Worm (Caenorhabditis elegans) whole organism, L3 larva: ENCODE measurements around the gene Y55B1AR.2.

Experiments used
- ZK546.5 ChIP-seq: sonication (generic microtip); optimal IDR thresholded peaks from 2 replicates; lab custom pipeline; 2017; ENCODE audit warnings: missing biosample characterization, missing genetic modification characterization
- aly-2 ChIP-seq: fragments of 150-350 bp; optimal IDR thresholded peaks from 2 replicates; lab custom pipeline; 2014; ENCODE audit warnings: missing biosample characterization, missing genetic modification characterization
- ama-1 ChIP-seq: fragments of 150-350 bp; optimal IDR thresholded peaks from 2 replicates; lab custom pipeline; 2018
- ceh-16 ChIP-seq: sonication (generic microtip); optimal IDR thresholded peaks from 2 replicates; lab custom pipeline; 2017; ENCODE audit warnings: missing biosample characterization, missing genetic modification characterization
- ceh-28 ChIP-seq: fragments of 150-350 bp; optimal IDR thresholded peaks from 2 replicates; lab custom pipeline; 2014; ENCODE audit warnings: missing biosample characterization, missing genetic modification reagents, missing genetic modification characterization
- ceh-82 ChIP-seq: fragments of 150-350 bp; optimal IDR thresholded peaks from 2 replicates; lab custom pipeline; 2014; ENCODE audit warnings: missing biosample characterization, missing genetic modification characterization
- ceh-9 ChIP-seq: sonication (generic microtip); optimal IDR thresholded peaks from 2 replicates; lab custom pipeline; 2018; ENCODE audit warnings: missing biosample characterization, missing genetic modification characterization
- egl-27 ChIP-seq: sonication (generic microtip); optimal IDR thresholded peaks from 4 replicates; lab custom pipeline; 2017; ENCODE audit warnings: missing biosample characterization, missing genetic modification reagents, missing genetic modification characterization
- elt-2 ChIP-seq: sonication (generic microtip); optimal IDR thresholded peaks from 2 replicates; lab custom pipeline; 2016; ENCODE audit warnings: missing genetic modification reagents, mild to moderate bottlenecking, missing genetic modification characterization, missing compliant biosample characterization
- elt-3 ChIP-seq, 3 experiments: fragments of 150-350 bp in 1 of 3; sonication (generic microtip) in 2 of 3; optimal IDR thresholded peaks; 2 replicates in 2 of 3; 4 replicates in 1 of 3; lab custom pipeline; 2014 to 2017; ENCODE audit warnings: missing biosample characterization in 3 of 3, missing genetic modification characterization in 3 of 3
- eor-1 ChIP-seq, 2 experiments: fragments of 150-350 bp; optimal IDR thresholded peaks; 2 replicates each; lab custom pipeline; 2014 to 2018; ENCODE audit warnings: missing biosample characterization in 2 of 2, missing genetic modification characterization in 2 of 2
- fkh-10 ChIP-seq: sonication (generic microtip); optimal IDR thresholded peaks from 2 replicates; lab custom pipeline; 2017; ENCODE audit warnings: missing biosample characterization, missing genetic modification reagents, missing genetic modification characterization
- fkh-2 ChIP-seq: fragments of 150-350 bp; optimal IDR thresholded peaks from 2 replicates; lab custom pipeline; 2014; ENCODE audit warnings: missing biosample characterization, missing genetic modification reagents, missing genetic modification characterization
- fos-1 ChIP-seq: fragments of 150-350 bp; optimal IDR thresholded peaks from 2 replicates; lab custom pipeline; 2014; ENCODE audit warnings: missing biosample characterization, missing genetic modification characterization
- hmg-11 ChIP-seq: sonication (generic microtip); optimal IDR thresholded peaks from 2 replicates; lab custom pipeline; 2016; ENCODE audit warnings: missing genetic modification characterization, missing compliant biosample characterization
- jun-1 ChIP-seq: fragments of 150-350 bp; optimal IDR thresholded peaks from 2 replicates; lab custom pipeline; 2014; ENCODE audit warnings: missing biosample characterization, missing genetic modification reagents, missing genetic modification characterization
- lin-15B ChIP-seq: fragments of 150-350 bp; optimal IDR thresholded peaks from 2 replicates; lab custom pipeline; 2014; ENCODE audit warnings: missing biosample characterization, missing genetic modification characterization
- lin-39 ChIP-seq: fragments of 150-350 bp; optimal IDR thresholded peaks from 2 replicates; lab custom pipeline; 2018; ENCODE audit warnings: missing biosample characterization, missing genetic modification reagents, missing genetic modification characterization
- lsy-12 ChIP-seq: sonication (generic microtip); optimal IDR thresholded peaks from 2 replicates; lab custom pipeline; 2016; ENCODE audit warnings: mild to moderate bottlenecking, missing genetic modification characterization, missing compliant biosample characterization
- mml-1 ChIP-seq: fragments of 150-350 bp; sonication (generic microtip); optimal IDR thresholded peaks from 3 replicates; lab custom pipeline; 2014; ENCODE audit warnings: missing biosample characterization, missing genetic modification characterization
- nfya-1 ChIP-seq: sonication (generic microtip); optimal IDR thresholded peaks from 2 replicates; lab custom pipeline; 2017; ENCODE audit warnings: missing genetic modification characterization, mild to moderate bottlenecking, missing compliant biosample characterization, antibody characterized with exemption, moderate library complexity; ENCODE audit not compliant: insufficient read depth
- nhr-11 ChIP-seq: fragments of 150-350 bp; optimal IDR thresholded peaks from 2 replicates; lab custom pipeline; 2014; ENCODE audit warnings: missing biosample characterization, missing genetic modification characterization
- nhr-12 ChIP-seq: fragments of 150-350 bp; optimal IDR thresholded peaks from 2 replicates; lab custom pipeline; 2014; ENCODE audit warnings: missing biosample characterization, missing genetic modification characterization
- nhr-23 ChIP-seq: fragments of 150-350 bp; optimal IDR thresholded peaks from 2 replicates; lab custom pipeline; 2014; ENCODE audit warnings: missing biosample characterization, missing genetic modification reagents, missing genetic modification characterization
- nhr-237 ChIP-seq: fragments of 150-350 bp; optimal IDR thresholded peaks from 2 replicates; lab custom pipeline; 2014; ENCODE audit warnings: missing biosample characterization, missing genetic modification characterization
- nhr-25 ChIP-seq: sonication (generic microtip); optimal IDR thresholded peaks from 2 replicates; lab custom pipeline; 2017; ENCODE audit warnings: missing biosample characterization, missing genetic modification characterization
- nhr-28 ChIP-seq: fragments of 150-350 bp; optimal IDR thresholded peaks from 2 replicates; lab custom pipeline; 2014; ENCODE audit warnings: missing biosample characterization, missing genetic modification characterization
- nhr-67 ChIP-seq: fragments of 150-350 bp; optimal IDR thresholded peaks from 2 replicates; lab custom pipeline; 2014; ENCODE audit warnings: missing biosample characterization, missing genetic modification characterization
- pha-4 ChIP-seq: fragments of 150-350 bp; optimal IDR thresholded peaks from 2 replicates; lab custom pipeline; 2014; ENCODE audit warnings: missing biosample characterization, missing genetic modification reagents, missing genetic modification characterization
- pqm-1 ChIP-seq: fragments of 150-350 bp; optimal IDR thresholded peaks from 2 replicates; lab custom pipeline; 2017; ENCODE audit warnings: missing biosample characterization, missing genetic modification characterization, inconsistent platforms
- skn-1 ChIP-seq: fragments of 150-350 bp; optimal IDR thresholded peaks from 2 replicates; lab custom pipeline; 2014; ENCODE audit warnings: missing biosample characterization, missing genetic modification characterization
- snpc-4 ChIP-seq: fragments of 150-350 bp; optimal IDR thresholded peaks from 2 replicates; lab custom pipeline; 2014; ENCODE audit warnings: missing biosample characterization, missing genetic modification characterization
- zag-1 ChIP-seq: fragments of 150-350 bp; optimal IDR thresholded peaks from 2 replicates; lab custom pipeline; 2014; ENCODE audit warnings: missing biosample characterization, missing genetic modification characterization
- ztf-4 ChIP-seq: fragments of 150-350 bp; optimal IDR thresholded peaks from 2 replicates; lab custom pipeline; 2014; ENCODE audit warnings: missing biosample characterization, missing genetic modification characterization

Y55B1AR.2 gene

ce11 chrIII:638319-638718, 39.7 kb upstream of the Y55B1AR.2 start, which contains the start of gene sbds-1:
Gene sbds-1, minus strand, starts transcription at chrIII:638419.
- no peak for TF ChIP-seq ceh-28
- TF ChIP-seq lin-15B (tag; lab: Kevin White, UChicago), result no peak
- no peak for TF ChIP-seq nhr-23

ce11 chrIII:636067-636466, 37.5 kb upstream of the Y55B1AR.2 start, which contains the start of gene T19C3.7:
Gene T19C3.7, minus strand, starts transcription at chrIII:636167.
- TF ChIP-seq fos-1 (tag; lab: Kevin White, UChicago) (no peak), elt-2 (no peak)

- no peak for TF ChIP-seq nhr-25 (tag; lab: Kevin White, UChicago)
- TF ChIP-seq ZK546.5 (tag; lab: Kevin White, UChicago), result no peak
- TF ChIP-seq nhr-23, result peak; percentile 23
- TF ChIP-seq egl-27 (tag; lab: Kevin White, UChicago), result no peak
- TF ChIP-seq lin-15B (tag; lab: Kevin White, UChicago), result peak; percentile 22
- TF ChIP-seq lin-39 (tag; lab: Kevin White, UChicago), result peak; percentile 8
- TF ChIP-seq ceh-9, result no peak
- peak; percentile 41 for TF ChIP-seq nfya-1 (tag; lab: Kevin White, UChicago)
- peak; percentile 46 for TF ChIP-seq pha-4
- TF ChIP-seq hmg-11 (tag; lab: Kevin White, UChicago), result peak; percentile 56
- peak; percentile 11 for TF ChIP-seq snpc-4 (tag; lab: Kevin White, UChicago)
These were observed 36.0 kb upstream of the Y55B1AR.2 start, which contains the start of gene fem-2 for ce11 chrIII:634618-635017. Gene fem-2, minus strand, starts transcription at chrIII:634626.

ce11 chrIII:631421-631820, 32.8 kb upstream of the Y55B1AR.2 start, which contains the start of gene T19C3.6:
Gene T19C3.6, minus strand, starts transcription at chrIII:631521.
- TF ChIP-seq aly-2 (tag; lab: Kevin White, UChicago), result no peak
- no peak for TF ChIP-seq jun-1

ce11 chrIII:627838-628237, 29.3 kb upstream of the Y55B1AR.2 start, which contains the start of gene T19C3.5:
Gene T19C3.5, minus strand, starts transcription at chrIII:627938.
- TF ChIP-seq ceh-28 (no peak), eor-1 (tag; optimal IDR thresholded peaks at IDR 0.05; lab: Kevin White, UChicago) (no peak), skn-1 (tag; lab: Kevin White, UChicago) (no peak), mml-1 (no peak), nhr-28 (tag; lab: Kevin White, UChicago) (no peak), ztf-4 (tag; lab: Kevin White, UChicago) (no peak), aly-2 (tag; lab: Kevin White, UChicago) (no peak), ama-1 (lab: Kevin White, UChicago) (no peak), ceh-16 (tag; lab: Kevin White, UChicago) (no peak), nhr-67 (tag; lab: Kevin White, UChicago) (no peak), ceh-82 (tag; lab: Kevin White, UChicago) (no peak), pqm-1 (tag; lab: Kevin White, UChicago) (no peak), fos-1 (tag; lab: Kevin White, UChicago) (no peak), fkh-10 (GFP tag; lab: Kevin White, UChicago) (no peak), pha-4 (no peak), lsy-12 (no peak), nhr-11 (tag; lab: Kevin White, UChicago) (no peak), elt-3 (tag; optimal IDR thresholded peaks at IDR 0.05; lab: Kevin White, UChicago) (no peak), fkh-2 (tag; lab: Kevin White, UChicago) (no peak)

- TF ChIP-seq zag-1 (no peak), ztf-4 (tag; lab: Kevin White, UChicago) (no peak), ceh-16 (tag; lab: Kevin White, UChicago) (no peak), nfya-1 (tag; lab: Kevin White, UChicago) (no peak), nhr-67 (tag; lab: Kevin White, UChicago) (no peak), nhr-12 (tag; lab: Kevin White, UChicago) (no peak), ceh-9 (no peak), pha-4 (no peak), nhr-25 (tag; lab: Kevin White, UChicago) (no peak), nhr-237 (no peak)
These were observed 27.5 kb upstream of the Y55B1AR.2 start for ce11 chrIII:626091-626490.
